Worm (Caenorhabditis elegans) whole organism, early embryonic: ENCODE results near the gene nhr-40.

Source experiments
- B0310.2 ChIP-seq: sonication (generic microtip); optimal IDR thresholded peaks from 2 replicates; lab custom pipeline; 2016; ENCODE audit warnings: mild to moderate bottlenecking, missing genetic modification characterization, missing compliant biosample characterization
- ama-1 ChIP-seq: fragments of 150-350 bp; optimal IDR thresholded peaks from 2 replicates; lab custom pipeline; 2014
- flt-1 ChIP-seq: fragments of 200-800 bp; sonication (Bioruptor generic); IDR thresholded peaks from 2 replicates; pipeline ENCODE4 v1.3.6; 2022; ENCODE audit warnings: missing genetic modification characterization, missing compliant biosample characterization
- pes-1 ChIP-seq: fragments of 200-800 bp; sonication (Bioruptor generic); IDR thresholded peaks from 2 replicates; pipeline ENCODE4 v1.3.6; 2022; ENCODE audit warnings: missing genetic modification reagents, missing genetic modification characterization, missing compliant biosample characterization

- TF ChIP-seq B0310.2 (tag; lab: Kevin White, UChicago) (no peak), ama-1 (lab: Kevin White, UChicago) (no peak), pes-1 (GFP tag; lab: Robert Waterston, UW) (no peak), flt-1 (GFP tag; lab: Robert Waterston, UW) (no peak)
These were observed 1.4 kb downstream of the nhr-40 start for ce11 chrX:2595027-2595756.
